Fruit fly (Drosophila melanogaster) whole organism, embryonic: ENCODE data around the gene CG9926.

Source experiments
- Antp ChIP-seq: fragments of 200-800 bp; sonication (Bioruptor generic); optimal IDR thresholded peaks from 3 replicates; lab custom pipeline; 2016; ENCODE audit warnings: missing biosample characterization, missing genetic modification characterization
- Asciz ChIP-seq: fragments of 200-800 bp; sonication (Bioruptor generic); optimal IDR thresholded peaks from 2 replicates; lab custom pipeline; 2017; ENCODE audit warnings: missing biosample characterization, mild to moderate bottlenecking, missing genetic modification characterization, missing genetic modification reagents
- Atf6 ChIP-seq: fragments of 200-800 bp; sonication (Bioruptor generic); IDR thresholded peaks from 2 replicates; pipeline ENCODE4 v1.3.6; 2022; ENCODE audit warnings: missing biosample characterization, missing genetic modification characterization
- B-H2 ChIP-seq: fragments of 200-800 bp; sonication (Bioruptor generic); optimal IDR thresholded peaks from 2 replicates; lab custom pipeline; 2018; ENCODE audit warnings: missing biosample characterization, mild to moderate bottlenecking, missing genetic modification characterization
- CG10209 ChIP-seq: fragments of 200-800 bp; sonication (Bioruptor generic); optimal IDR thresholded peaks from 3 replicates; lab custom pipeline; 2017; ENCODE audit warnings: missing biosample characterization, mild to moderate bottlenecking, missing genetic modification characterization, missing genetic modification reagents
- CG11093 ChIP-seq: fragments of 200-800 bp; sonication (Bioruptor generic); IDR thresholded peaks from 3 replicates; pipeline ENCODE4 v1.3.6; 2022; ENCODE audit warnings: missing biosample characterization, missing genetic modification characterization
- CG13424 ChIP-seq: fragments of 200-800 bp; sonication (Bioruptor generic); optimal IDR thresholded peaks from 2 replicates; lab custom pipeline; 2019; ENCODE audit warnings: missing biosample characterization, mild to moderate bottlenecking, missing genetic modification characterization, moderate library complexity
- CG14441 ChIP-seq: fragments of 200-800 bp; sonication (Bioruptor generic); IDR thresholded peaks from 2 replicates; pipeline ENCODE4 v1.3.6; 2022; ENCODE audit warnings: missing biosample characterization, missing genetic modification characterization
- CG1602 ChIP-seq: fragments of 200-800 bp; sonication (Bioruptor generic); optimal IDR thresholded peaks from 3 replicates; lab custom pipeline; 2016; ENCODE audit warnings: missing biosample characterization, missing genetic modification characterization
- CG17385 ChIP-seq: fragments of 200-800 bp; sonication (Bioruptor generic); optimal IDR thresholded peaks from 3 replicates; lab custom pipeline; 2018; ENCODE audit warnings: missing biosample characterization, mild to moderate bottlenecking, missing genetic modification characterization
- CG17612 ChIP-seq: fragments of 200-800 bp; sonication (Bioruptor generic); IDR thresholded peaks from 2 replicates; pipeline ENCODE4 v1.3.6; 2022; ENCODE audit warnings: missing biosample characterization, missing genetic modification characterization
- CG1832 ChIP-seq: fragments of 200-800 bp; sonication (Bioruptor generic); optimal IDR thresholded peaks from 2 replicates; lab custom pipeline; 2017; ENCODE audit warnings: missing biosample characterization, mild to moderate bottlenecking, missing genetic modification characterization, inconsistent platforms
- CG2875 ChIP-seq: fragments of 200-800 bp; sonication (Bioruptor generic); optimal IDR thresholded peaks from 2 replicates; lab custom pipeline; 2017; ENCODE audit warnings: missing biosample characterization, mild to moderate bottlenecking, missing genetic modification characterization, missing genetic modification reagents
- CG2889 ChIP-seq: fragments of 200-800 bp; sonication (Bioruptor generic); IDR thresholded peaks from 3 replicates; pipeline ENCODE4 v1.3.6; 2022; ENCODE audit warnings: missing biosample characterization, missing genetic modification characterization
- CG3065 ChIP-seq: fragments of 200-800 bp; sonication (Bioruptor generic); optimal IDR thresholded peaks from 2 replicates; lab custom pipeline; 2016; ENCODE audit warnings: missing biosample characterization, missing genetic modification characterization
- CG4854 ChIP-seq: fragments of 200-800 bp; sonication (Bioruptor generic); optimal IDR thresholded peaks from 2 replicates; lab custom pipeline; 2016; ENCODE audit warnings: missing biosample characterization, missing genetic modification characterization, inconsistent platforms
- CG6813 ChIP-seq: fragments of 200-800 bp; sonication (Bioruptor generic); optimal IDR thresholded peaks from 2 replicates; lab custom pipeline; 2017; ENCODE audit warnings: missing biosample characterization, missing genetic modification characterization, mild to moderate bottlenecking, moderate library complexity, missing genetic modification reagents
- CG7786 ChIP-seq: fragments of 200-800 bp; sonication (Bioruptor generic); optimal IDR thresholded peaks from 2 replicates; lab custom pipeline; 2016; ENCODE audit warnings: missing biosample characterization, missing genetic modification characterization
- CG8281 ChIP-seq: fragments of 200-800 bp; sonication (Bioruptor generic); optimal IDR thresholded peaks from 2 replicates; lab custom pipeline; 2018; ENCODE audit warnings: missing biosample characterization, mild to moderate bottlenecking, missing genetic modification characterization, moderate library complexity
- CG8478 ChIP-seq: fragments of >200 bp; optimal IDR thresholded peaks from 2 replicates; lab custom pipeline; 2018
- Fer3 ChIP-seq: fragments of 200-800 bp; sonication (Bioruptor generic); optimal IDR thresholded peaks from 2 replicates; lab custom pipeline; 2018; ENCODE audit warnings: missing biosample characterization, mild to moderate bottlenecking, missing genetic modification characterization, moderate library complexity
- HmgZ ChIP-seq: fragments of 200-800 bp; sonication (Bioruptor generic); optimal IDR thresholded peaks from 2 replicates; lab custom pipeline; 2018; ENCODE audit warnings: missing biosample characterization, mild to moderate bottlenecking, missing genetic modification characterization
- MBD-R2 ChIP-seq: fragments of 200-800 bp; sonication (Bioruptor generic); IDR thresholded peaks from 2 replicates; pipeline ENCODE4 v1.3.6; 2022; ENCODE audit warnings: missing biosample characterization, missing genetic modification characterization
- Nf-YC ChIP-seq: fragments of 200-800 bp; optimal IDR thresholded peaks from 3 replicates; lab custom pipeline; 2019; ENCODE audit warnings: missing biosample characterization, mild to moderate bottlenecking, missing genetic modification characterization, moderate library complexity
- Xrp1 ChIP-seq: fragments of 200-800 bp; sonication (Bioruptor generic); IDR thresholded peaks from 2 replicates; pipeline ENCODE4 v1.3.6; 2022; ENCODE audit warnings: missing biosample characterization, missing genetic modification characterization
- ato ChIP-seq: fragments of 200-800 bp; sonication (Bioruptor generic); IDR thresholded peaks from 2 replicates; pipeline ENCODE4 v1.3.6; 2022; ENCODE audit warnings: missing biosample characterization, missing genetic modification characterization; ENCODE audit not compliant: partially characterized antibody
- bcd ChIP-seq: fragments of 200-800 bp; sonication (Bioruptor generic); optimal IDR thresholded peaks from 2 replicates; lab custom pipeline; 2017; ENCODE audit warnings: missing biosample characterization, mild to moderate bottlenecking, missing genetic modification characterization
- br ChIP-seq: fragments of >200 bp; optimal IDR thresholded peaks from 2 replicates; lab custom pipeline; 2017
- btn ChIP-seq: fragments of 200-800 bp; sonication (Bioruptor generic); optimal IDR thresholded peaks from 2 replicates; lab custom pipeline; 2016; ENCODE audit warnings: missing biosample characterization, missing genetic modification characterization
- cad ChIP-seq: fragments of >200 bp; optimal IDR thresholded peaks from 2 replicates; lab custom pipeline; 2017; ENCODE audit warnings: missing biosample characterization, missing genetic modification characterization
- chif ChIP-seq, 2 experiments: fragments of 200-800 bp; sonication (Bioruptor generic); optimal IDR thresholded peaks; 3 replicates each; lab custom pipeline; 2016; ENCODE audit warnings: missing biosample characterization in 2 of 2, missing genetic modification characterization in 2 of 2
- chn ChIP-seq: fragments of 200-800 bp; sonication (Bioruptor generic); optimal IDR thresholded peaks from 2 replicates; lab custom pipeline; 2016; ENCODE audit warnings: missing biosample characterization, missing genetic modification characterization
- ci ChIP-seq: fragments of 200-800 bp; sonication (Bioruptor generic); IDR thresholded peaks from 3 replicates; pipeline ENCODE4 v1.3.6; 2022; ENCODE audit warnings: missing biosample characterization, missing genetic modification characterization
- en ChIP-seq: fragments of 200-800 bp; sonication (Bioruptor generic); optimal IDR thresholded peaks from 2 replicates; lab custom pipeline; 2016; ENCODE audit warnings: missing biosample characterization, missing genetic modification characterization
- grn ChIP-seq: fragments of 200-800 bp; sonication (Bioruptor generic); optimal IDR thresholded peaks from 3 replicates; lab custom pipeline; 2017; ENCODE audit warnings: missing biosample characterization, missing genetic modification characterization
- gro ChIP-seq: fragments of 200-800 bp; sonication (Bioruptor generic); optimal IDR thresholded peaks from 2 replicates; lab custom pipeline; 2016; ENCODE audit warnings: missing biosample characterization, missing genetic modification characterization
- ham ChIP-seq: fragments of 200-800 bp; sonication (Bioruptor generic); IDR thresholded peaks from 2 replicates; pipeline ENCODE4 v1.3.6; 2022; ENCODE audit warnings: missing biosample characterization, missing genetic modification characterization
- insv ChIP-seq, 2 experiments: fragments of 200-800 bp; sonication (Bioruptor generic); optimal IDR thresholded peaks; 3 replicates each; lab custom pipeline; 2016 to 2018; ENCODE audit warnings: missing biosample characterization in 2 of 2, missing genetic modification characterization in 2 of 2
- lmd ChIP-seq: fragments of 200-800 bp; sonication (Bioruptor generic); IDR thresholded peaks from 2 replicates; pipeline ENCODE4 v1.3.6; 2022; ENCODE audit warnings: missing biosample characterization, missing genetic modification characterization
- maf-S ChIP-seq: fragments of 200-800 bp; sonication (Bioruptor generic); optimal IDR thresholded peaks from 2 replicates; lab custom pipeline; 2016; ENCODE audit warnings: missing biosample characterization, missing genetic modification characterization
- nau ChIP-seq: fragments of 200-800 bp; sonication (Bioruptor generic); optimal IDR thresholded peaks from 3 replicates; lab custom pipeline; 2017; ENCODE audit warnings: missing biosample characterization, mild to moderate bottlenecking, missing genetic modification characterization, missing genetic modification reagents
- p53 ChIP-seq: fragments of 200-800 bp; sonication (Bioruptor generic); optimal IDR thresholded peaks from 2 replicates; lab custom pipeline; 2016; ENCODE audit warnings: missing biosample characterization, missing genetic modification characterization
- pb ChIP-seq: fragments of 200-800 bp; sonication (Bioruptor generic); optimal IDR thresholded peaks from 3 replicates; lab custom pipeline; 2016; ENCODE audit warnings: missing biosample characterization, missing genetic modification characterization
- pfk ChIP-seq: fragments of 200-800 bp; sonication (Bioruptor generic); optimal IDR thresholded peaks from 2 replicates; lab custom pipeline; 2018; ENCODE audit warnings: missing biosample characterization, mild to moderate bottlenecking, missing genetic modification characterization, moderate library complexity
- pzg ChIP-seq: fragments of 200-800 bp; sonication (Bioruptor generic); optimal IDR thresholded peaks from 3 replicates; lab custom pipeline; 2018; ENCODE audit warnings: missing biosample characterization, mild to moderate bottlenecking, missing genetic modification characterization, moderate library complexity
- salm ChIP-seq: fragments of 200-800 bp; sonication (Bioruptor generic); optimal IDR thresholded peaks from 2 replicates; lab custom pipeline; 2018; ENCODE audit warnings: missing biosample characterization, mild to moderate bottlenecking, missing genetic modification characterization
- sc ChIP-seq, 3 experiments: fragments of >200 bp in 2 of 3; fragments of 200-800 bp in 1 of 3; sonication (Bioruptor generic) in 1 of 3; optimal IDR thresholded peaks; 2 replicates in 2 of 3; 3 replicates in 1 of 3; lab custom pipeline; 2017; ENCODE audit warnings: mild to moderate bottlenecking in 1 of 3, missing biosample characterization in 1 of 3, missing genetic modification characterization in 1 of 3, missing genetic modification reagents in 1 of 3
- ssp ChIP-seq: fragments of 200-800 bp; sonication (Bioruptor generic); IDR thresholded peaks from 2 replicates; pipeline ENCODE4 v1.3.6; 2022; ENCODE audit warnings: missing biosample characterization, missing genetic modification characterization
- trh ChIP-seq: fragments of 200-800 bp; sonication (Bioruptor generic); optimal IDR thresholded peaks from 2 replicates; lab custom pipeline; 2016; ENCODE audit warnings: missing biosample characterization, missing genetic modification characterization
- wor ChIP-seq: fragments of 200-800 bp; sonication (Bioruptor generic); IDR thresholded peaks from 2 replicates; pipeline ENCODE4 v1.3.6; 2022; ENCODE audit warnings: missing biosample characterization, missing genetic modification characterization

The CG9926 gene

dm6 chr3R:13984922-13985581 is 34.1 kb upstream of the CG9926 start (continued):
- TF ChIP-seq Nf-YC (tag; lab: Kevin White, UChicago) (no peak), CG3065 (GFP tag; lab: Kevin White, UChicago) (no peak), Asciz (peak; percentile 59), pb (GFP tag; lab: Kevin White, UChicago) (peak; percentile 6), CG13424 (tag; lab: Kevin White, UChicago) (peak; percentile 61), btn (GFP tag; lab: Kevin White, UChicago) (peak; percentile 33), CG4854 (GFP tag; lab: Kevin White, UChicago) (peak; percentile 11), wor (GFP tag; lab: Robert Waterston, UW) (0 out of 2 replicates have a peak, but pooled peaks have one; percentile 31), chn (GFP tag; lab: Kevin White, UChicago) (peak; percentile 70), en (peak; percentile 23), CG10209 (peak; percentile 78), CG8478 (lab: Kevin White, UChicago) (no peak), CG2889 (0 out of 3 replicates have a peak, but pooled peaks have one; percentile 13), chif (GFP tag; optimal IDR thresholded peaks at IDR 0.05; lab: Kevin White, UChicago) (peak; percentile 72 to 83), CG17612 (no peak), trh (GFP tag; lab: Kevin White, UChicago) (peak; percentile 16), Fer3 (tag; lab: Kevin White, UChicago) (peak; percentile 3), nau (GFP tag; lab: Kevin White, UChicago) (peak; percentile 49), ssp (GFP tag; lab: Robert Waterston, UW) (peak; percentile 33; the same call in 1 of the 2 replicates), Atf6 (peak; percentile 48; the same call in 1 of the 2 replicates), salm (tag; lab: Kevin White, UChicago) (peak; percentile 32), CG7786 (GFP tag; lab: Kevin White, UChicago) (peak; percentile 43), sc (optimal IDR thresholded peaks at IDR 0.05; lab: Kevin White, UChicago) (no peak), sc (GFP tag; optimal IDR thresholded peaks at IDR 0.05; lab: Kevin White, UChicago) (peak; percentile 59), lmd (GFP tag; lab: Robert Waterston, UW) (peak; percentile 65), pfk (GFP tag; lab: Kevin White, UChicago) (peak; percentile 52), B-H2 (GFP tag; lab: Kevin White, UChicago) (no peak), gro (GFP tag; lab: Kevin White, UChicago) (no peak), ci (GFP tag; lab: Robert Waterston, UW) (peak; percentile 78), ham (GFP tag; lab: Robert Waterston, UW) (no peak), Xrp1 (GFP tag; lab: Robert Waterston, UW) (peak; percentile 89), br (no peak), CG1832 (no peak), CG11093 (GFP tag; lab: Robert Waterston, UW) (peak; percentile 39; the same call in 1 of the 3 replicates), CG6813 (GFP tag; lab: Kevin White, UChicago) (peak; percentile 67), HmgZ (peak; percentile 44), MBD-R2 (GFP tag; lab: Robert Waterston, UW) (no peak), CG14441 (GFP tag; lab: Robert Waterston, UW) (peak; percentile 58), grn (GFP tag; lab: Kevin White, UChicago) (no peak), insv (GFP tag; optimal IDR thresholded peaks at IDR 0.05; lab: Kevin White, UChicago) (no peak), CG1602 (peak; percentile 66), bcd (GFP tag; lab: Kevin White, UChicago) (peak; percentile 56), CG2875 (GFP tag; lab: Kevin White, UChicago) (peak; percentile 67), cad (GFP tag; lab: Kevin White, UChicago) (peak; percentile 65), maf-S (GFP tag; lab: Kevin White, UChicago) (peak; percentile 49), Antp (GFP tag; lab: Kevin White, UChicago) (peak; percentile 55), pzg (GFP tag; lab: Kevin White, UChicago) (no peak), CG8281 (tag; lab: Kevin White, UChicago) (peak; percentile 21), p53 (no peak), CG17385 (GFP tag; lab: Kevin White, UChicago) (peak; percentile 41), ato (GFP tag; lab: Robert Waterston, UW) (no peak)
